Fruit fly (Drosophila melanogaster) whole organism, embryonic: ENCODE data around the gene CG31612.

Experiments
- Ada2b ChIP-seq: fragments of 200-800 bp; sonication (Bioruptor generic); IDR thresholded peaks from 2 replicates; pipeline ENCODE4 v1.3.6; 2022; ENCODE audit warnings: missing biosample characterization, missing genetic modification characterization
- Antp ChIP-seq: fragments of 200-800 bp; sonication (Bioruptor generic); optimal IDR thresholded peaks from 3 replicates; lab custom pipeline; 2016; ENCODE audit warnings: missing biosample characterization, missing genetic modification characterization
- CG10267 ChIP-seq: fragments of 200-800 bp; sonication (Bioruptor generic); optimal IDR thresholded peaks from 2 replicates; lab custom pipeline; 2018; ENCODE audit warnings: missing biosample characterization, mild to moderate bottlenecking, missing genetic modification characterization, moderate library complexity
- CG11504 ChIP-seq: fragments of 200-800 bp; sonication (Bioruptor generic); optimal IDR thresholded peaks from 3 replicates; lab custom pipeline; 2019; ENCODE audit warnings: missing biosample characterization, mild to moderate bottlenecking, missing genetic modification characterization, moderate library complexity
- CG11723 ChIP-seq: fragments of 200-800 bp; sonication (Bioruptor generic); optimal IDR thresholded peaks from 2 replicates; lab custom pipeline; 2017; ENCODE audit warnings: missing biosample characterization, mild to moderate bottlenecking, missing genetic modification characterization
- CG12071 ChIP-seq: fragments of 200-800 bp; sonication (Bioruptor generic); optimal IDR thresholded peaks from 3 replicates; lab custom pipeline; 2018; ENCODE audit warnings: missing biosample characterization, mild to moderate bottlenecking, missing genetic modification characterization
- CG13624 ChIP-seq: fragments of 200-800 bp; sonication (Bioruptor generic); optimal IDR thresholded peaks from 2 replicates; lab custom pipeline; 2016; ENCODE audit warnings: missing biosample characterization, missing genetic modification characterization
- CG13894 ChIP-seq: fragments of 200-800 bp; sonication (Bioruptor generic); optimal IDR thresholded peaks from 3 replicates; lab custom pipeline; 2018; ENCODE audit warnings: missing biosample characterization, mild to moderate bottlenecking, missing genetic modification characterization, moderate library complexity
- CG14710 ChIP-seq: fragments of 200-800 bp; sonication (Bioruptor generic); optimal IDR thresholded peaks from 3 replicates; lab custom pipeline; 2019; ENCODE audit warnings: missing biosample characterization, mild to moderate bottlenecking, missing genetic modification characterization, moderate library complexity
- CG17359 ChIP-seq: fragments of 200-800 bp; sonication (Bioruptor generic); optimal IDR thresholded peaks from 3 replicates; lab custom pipeline; 2018; ENCODE audit warnings: missing biosample characterization, mild to moderate bottlenecking, missing genetic modification characterization, moderate library complexity
- CG17361 ChIP-seq: fragments of 200-800 bp; sonication (Bioruptor generic); IDR thresholded peaks from 3 replicates; pipeline ENCODE4 v1.3.6; 2022; ENCODE audit warnings: missing biosample characterization, missing genetic modification characterization
- CG2678 ChIP-seq: fragments of 200-800 bp; sonication (Bioruptor generic); optimal IDR thresholded peaks from 3 replicates; lab custom pipeline; 2019; ENCODE audit warnings: missing biosample characterization, mild to moderate bottlenecking, missing genetic modification characterization, moderate library complexity
- CG31441 ChIP-seq: fragments of 200-800 bp; sonication (Bioruptor generic); IDR thresholded peaks from 2 replicates; pipeline ENCODE4 v1.3.6; 2022; ENCODE audit warnings: missing biosample characterization, missing genetic modification characterization
- CG42726 ChIP-seq: fragments of 200-800 bp; sonication (Bioruptor generic); IDR thresholded peaks from 2 replicates; pipeline ENCODE4 v1.3.6; 2022; ENCODE audit warnings: missing biosample characterization, missing genetic modification characterization; ENCODE audit not compliant: partially characterized antibody
- CG4360 ChIP-seq: fragments of 200-800 bp; sonication (Bioruptor generic); IDR thresholded peaks from 2 replicates; pipeline ENCODE4 v1.3.6; 2022; ENCODE audit warnings: missing biosample characterization, missing genetic modification characterization
- CG6689 ChIP-seq: fragments of 200-800 bp; sonication (Bioruptor generic); IDR thresholded peaks from 2 replicates; pipeline ENCODE4 v1.3.6; 2022; ENCODE audit warnings: missing biosample characterization, missing genetic modification characterization
- CG6854 ChIP-seq: fragments of 200-800 bp; sonication (Bioruptor generic); optimal IDR thresholded peaks from 3 replicates; lab custom pipeline; 2017; ENCODE audit warnings: missing biosample characterization, mild to moderate bottlenecking, missing genetic modification characterization
- CG7839 ChIP-seq: fragments of 200-800 bp; sonication (Bioruptor generic); optimal IDR thresholded peaks from 3 replicates; lab custom pipeline; 2018; ENCODE audit warnings: missing biosample characterization, mild to moderate bottlenecking, missing genetic modification characterization, moderate library complexity
- CG8924 ChIP-seq: fragments of 200-800 bp; optimal IDR thresholded peaks from 3 replicates; lab custom pipeline; 2019; ENCODE audit warnings: missing biosample characterization, mild to moderate bottlenecking, missing genetic modification characterization, moderate library complexity
- CTCF ChIP-seq: fragments of 200-800 bp; sonication (Bioruptor generic); optimal IDR thresholded peaks from 2 replicates; lab custom pipeline; 2017; ENCODE audit warnings: missing biosample characterization, mild to moderate bottlenecking, missing genetic modification characterization, moderate library complexity
- Hey ChIP-seq: fragments of 200-800 bp; sonication (Bioruptor generic); optimal IDR thresholded peaks from 3 replicates; lab custom pipeline; 2018; ENCODE audit warnings: missing biosample characterization, mild to moderate bottlenecking, missing genetic modification characterization
- Hr51 ChIP-seq, 2 experiments: fragments of 200-800 bp; sonication (Bioruptor generic); optimal IDR thresholded peaks; 2 replicates in 1 of 2; 3 replicates in 1 of 2; lab custom pipeline; 2016 to 2018; ENCODE audit warnings: missing biosample characterization in 2 of 2, missing genetic modification characterization in 2 of 2, mild to moderate bottlenecking in 1 of 2, moderate library complexity in 1 of 2
- Jarid2 ChIP-seq: fragments of 200-800 bp; sonication (Bioruptor generic); optimal IDR thresholded peaks from 3 replicates; lab custom pipeline; 2017; ENCODE audit warnings: mild to moderate bottlenecking, missing biosample characterization, missing genetic modification reagents, missing genetic modification characterization
- Med ChIP-seq: fragments of 200-800 bp; sonication (Bioruptor generic); peaks from one replicate; lab custom pipeline; 2016; ENCODE audit warnings: missing biosample characterization, missing genetic modification characterization, mild to moderate bottlenecking, inconsistent platforms, moderate library complexity
- NfI ChIP-seq: fragments of 200-800 bp; sonication (Bioruptor generic); optimal IDR thresholded peaks from 3 replicates; lab custom pipeline; 2018; ENCODE audit warnings: missing biosample characterization, mild to moderate bottlenecking, missing genetic modification characterization, moderate library complexity
- PHDP ChIP-seq: fragments of 200-800 bp; sonication (Bioruptor generic); optimal IDR thresholded peaks from 3 replicates; lab custom pipeline; 2018; ENCODE audit warnings: missing biosample characterization, mild to moderate bottlenecking, missing genetic modification characterization, moderate library complexity
- Ravus ChIP-seq: fragments of 200-800 bp; sonication (Bioruptor generic); IDR thresholded peaks from 2 replicates; pipeline ENCODE4 v1.3.6; 2022; ENCODE audit warnings: missing biosample characterization, missing genetic modification characterization
- Sry-δ ChIP-seq: fragments of 200-800 bp; sonication (Bioruptor generic); optimal IDR thresholded peaks from 2 replicates; lab custom pipeline; 2016; ENCODE audit warnings: missing biosample characterization, missing genetic modification characterization
- Tbp ChIP-seq: fragments of >200 bp; optimal IDR thresholded peaks from 2 replicates; lab custom pipeline; 2018; ENCODE audit warnings: missing biosample characterization, missing genetic modification characterization
- az2 ChIP-seq: fragments of 200-800 bp; sonication (Bioruptor generic); optimal IDR thresholded peaks from 3 replicates; lab custom pipeline; 2016; ENCODE audit warnings: missing biosample characterization, missing genetic modification characterization
- bab2 ChIP-seq: fragments of 200-800 bp; sonication (Bioruptor generic); optimal IDR thresholded peaks from 2 replicates; lab custom pipeline; 2016; ENCODE audit warnings: missing biosample characterization, missing genetic modification characterization
- cato ChIP-seq: fragments of 200-800 bp; sonication (Bioruptor generic); optimal IDR thresholded peaks from 2 replicates; lab custom pipeline; 2016; ENCODE audit warnings: missing biosample characterization, missing genetic modification characterization, borderline replicate concordance
- chm ChIP-seq: fragments of 200-800 bp; sonication (Bioruptor generic); IDR thresholded peaks from 2 replicates; pipeline ENCODE4 v1.3.6; 2022; ENCODE audit warnings: missing biosample characterization, missing genetic modification characterization
- dati ChIP-seq: fragments of 200-800 bp; sonication (Bioruptor generic); IDR thresholded peaks from 2 replicates; pipeline ENCODE4 v1.3.6; 2022; ENCODE audit warnings: missing biosample characterization, missing genetic modification characterization
- dimm ChIP-seq: fragments of 200-800 bp; sonication (Bioruptor generic); IDR thresholded peaks from 2 replicates; pipeline ENCODE4 v1.3.6; 2022; ENCODE audit warnings: missing biosample characterization, missing genetic modification characterization
- gem ChIP-seq: fragments of 200-800 bp; sonication (Bioruptor generic); optimal IDR thresholded peaks from 2 replicates; lab custom pipeline; 2019; ENCODE audit warnings: missing biosample characterization, mild to moderate bottlenecking, missing genetic modification characterization, moderate library complexity
- grau ChIP-seq: fragments of 200-800 bp; optimal IDR thresholded peaks from 3 replicates; lab custom pipeline; 2019; ENCODE audit warnings: missing biosample characterization, mild to moderate bottlenecking, missing genetic modification characterization, moderate library complexity
- hth ChIP-seq: fragments of >200 bp; optimal IDR thresholded peaks from 2 replicates; lab custom pipeline; 2017; ENCODE audit warnings: inconsistent platforms
- lab ChIP-seq: fragments of 200-800 bp; sonication (Bioruptor generic); optimal IDR thresholded peaks from 3 replicates; lab custom pipeline; 2017; ENCODE audit warnings: missing biosample characterization, missing genetic modification characterization, mild to moderate bottlenecking, moderate library complexity, missing genetic modification reagents
- luna ChIP-seq: fragments of 200-800 bp; sonication (Bioruptor generic); optimal IDR thresholded peaks from 2 replicates; lab custom pipeline; 2016; ENCODE audit warnings: missing biosample characterization, missing genetic modification characterization
- org-1 ChIP-seq: fragments of 200-800 bp; sonication (Bioruptor generic); optimal IDR thresholded peaks from 2 replicates; lab custom pipeline; 2017; ENCODE audit warnings: missing biosample characterization, missing genetic modification characterization
- pho ChIP-seq: fragments of 200-800 bp; sonication (Bioruptor generic); optimal IDR thresholded peaks from 2 replicates; lab custom pipeline; 2016; ENCODE audit warnings: missing biosample characterization, missing genetic modification characterization
- phol ChIP-seq: fragments of 200-800 bp; sonication (Bioruptor generic); optimal IDR thresholded peaks from 3 replicates; lab custom pipeline; 2018; ENCODE audit warnings: missing biosample characterization, mild to moderate bottlenecking, missing genetic modification characterization, moderate library complexity
- prd ChIP-seq, 3 experiments: fragments of >200 bp in 2 of 3; fragments of 200-800 bp in 1 of 3; sonication (Bioruptor generic) in 1 of 3; optimal IDR thresholded peaks in 2 of 3; IDR thresholded peaks in 1 of 3; 2 replicates in 2 of 3; 3 replicates in 1 of 3; pipeline versions ENCODE4 v1.3.6 to Lab custom; 2017 to 2022; ENCODE audit warnings: missing biosample characterization in 1 of 3, missing genetic modification characterization in 1 of 3
- row ChIP-seq: fragments of 200-800 bp; sonication (Bioruptor generic); IDR thresholded peaks from 3 replicates; pipeline ENCODE4 v1.3.6; 2022; ENCODE audit warnings: missing biosample characterization, missing genetic modification characterization
- sisA ChIP-seq: fragments of 200-800 bp; sonication (Bioruptor generic); IDR thresholded peaks from 2 replicates; pipeline ENCODE4 v1.3.6; 2022; ENCODE audit warnings: missing biosample characterization, missing genetic modification characterization
- so ChIP-seq: fragments of 200-800 bp; sonication (Bioruptor generic); IDR thresholded peaks from 3 replicates; pipeline ENCODE4 v1.3.6; 2022; ENCODE audit warnings: missing biosample characterization, missing genetic modification characterization
- sqz ChIP-seq: fragments of 200-800 bp; sonication (Bioruptor generic); optimal IDR thresholded peaks from 3 replicates; lab custom pipeline; 2018; ENCODE audit warnings: missing biosample characterization, mild to moderate bottlenecking, missing genetic modification characterization
- ssp ChIP-seq: fragments of 200-800 bp; sonication (Bioruptor generic); IDR thresholded peaks from 2 replicates; pipeline ENCODE4 v1.3.6; 2022; ENCODE audit warnings: missing biosample characterization, missing genetic modification characterization
- zen ChIP-seq: fragments of 200-800 bp; sonication (Bioruptor generic); optimal IDR thresholded peaks from 3 replicates; lab custom pipeline; 2018; ENCODE audit warnings: missing biosample characterization, mild to moderate bottlenecking, missing genetic modification characterization, moderate library complexity

Gene CG31612

dm6 chr2L:21789456-21790065 lies 5.7 kb downstream of the CG31612 start (continued):
- peak; percentile 23 for TF ChIP-seq lab (GFP tag; lab: Kevin White, UChicago)
- no peak for TF ChIP-seq CG42726
- peak; percentile 41 for TF ChIP-seq CG11504 (tag; lab: Kevin White, UChicago)
- TF ChIP-seq CG11723 (GFP tag; lab: Kevin White, UChicago), result no peak
- no peak for TF ChIP-seq pho
- TF ChIP-seq luna (GFP tag; lab: Kevin White, UChicago), result no peak
- 0 out of 2 replicates have a peak, but pooled peaks have one; percentile 28 for TF ChIP-seq CG4360
- TF ChIP-seq dati (GFP tag; lab: Robert Waterston, UW), result no peak
- TF ChIP-seq CG2678 (tag; lab: Kevin White, UChicago), result peak; percentile 54
- no peak for TF ChIP-seq sqz (GFP tag; lab: Kevin White, UChicago)
- TF ChIP-seq CG13894 (tag; lab: Kevin White, UChicago), result peak; percentile 69
- TF ChIP-seq chm (GFP tag; lab: Robert Waterston, UW), result 0 out of 2 replicates have a peak, but pooled peaks have one; percentile 30
- no peak for TF ChIP-seq CTCF
- TF ChIP-seq Antp, result peak; percentile 17
- peak; percentile 3 for TF ChIP-seq CG10267 (tag; lab: Kevin White, UChicago)
- no peak for TF ChIP-seq Jarid2
- peak; percentile 0 for TF ChIP-seq CG14710 (tag; lab: Kevin White, UChicago)
- no peak for TF ChIP-seq CG6854
- TF ChIP-seq CG13624, result no peak
- no peak for TF ChIP-seq bab2 (GFP tag; lab: Kevin White, UChicago)
- TF ChIP-seq CG17361, result peak; percentile 21; the same call in 1 of the 3 replicates
- TF ChIP-seq NfI (GFP tag; lab: Kevin White, UChicago), result no peak
- 0 out of 2 replicates have a peak, but pooled peaks have one; percentile 9 for TF ChIP-seq CG6689 (GFP tag; lab: Robert Waterston, UW)
- peak; percentile 2 for TF ChIP-seq CG12071 (GFP tag; lab: Kevin White, UChicago)
- no peak for TF ChIP-seq Tbp (GFP tag; lab: Kevin White, UChicago)
- no peak for TF ChIP-seq cato (GFP tag; lab: Kevin White, UChicago)
- TF ChIP-seq CG17359, result peak; percentile 16
- TF ChIP-seq az2, result peak; percentile 2
- TF ChIP-seq ssp, result no peak
- no peak for TF ChIP-seq Ravus (GFP tag; lab: Robert Waterston, UW)
- TF ChIP-seq CG7839 (tag; lab: Kevin White, UChicago), result peak; percentile 48
- TF ChIP-seq CG8924 (tag; lab: Kevin White, UChicago), result peak; percentile 28
- TF ChIP-seq Ada2b (GFP tag; lab: Robert Waterston, UW), result peak; percentile 39; the same call in 1 of the 2 replicates
- TF ChIP-seq row, result peak; percentile 46; the same call in 2 of the 3 replicates
- peak; percentile 27 for TF ChIP-seq phol
- no peak for TF ChIP-seq so (GFP tag; lab: Robert Waterston, UW)
- TF ChIP-seq gem (tag; lab: Kevin White, UChicago), result peak; percentile 60
- TF ChIP-seq CG31441 (GFP tag; lab: Robert Waterston, UW), result peak; percentile 32; the same call in 1 of the 2 replicates
- no peak for TF ChIP-seq dimm
- no peak for TF ChIP-seq Sry-δ (GFP tag; lab: Kevin White, UChicago)
- TF ChIP-seq PHDP, result peak; percentile 23
- TF ChIP-seq Med, result peak; percentile 64
- TF ChIP-seq hth (lab: Kevin White, UChicago), result peak; percentile 94
- peak; percentile 5 for TF ChIP-seq grau (tag; lab: Kevin White, UChicago)
- TF ChIP-seq prd (optimal IDR thresholded peaks at IDR 0.05; lab: Kevin White, UChicago), result no peak
- 0 out of 3 replicates have a peak, but pooled peaks have one; percentile 20 for TF ChIP-seq prd (GFP tag; IDR thresholded peaks at IDR 0.05; lab: Robert Waterston, UW)
- TF ChIP-seq Hr51 (GFP tag; optimal IDR thresholded peaks at IDR 0.05; lab: Kevin White, UChicago), result peak in 1 of 2 experiments; percentile 24
- TF ChIP-seq sisA, result no peak
- peak; percentile 14 for TF ChIP-seq Hey
- no peak for TF ChIP-seq zen (tag; lab: Kevin White, UChicago)
- TF ChIP-seq org-1 (GFP tag; lab: Kevin White, UChicago), result no peak
